Fruit fly (Drosophila melanogaster): ENCODE results near the gene CG17328.

- TF ChIP-seq CG8478 (optimal IDR thresholded peaks at IDR 0.05) = no peak
- TF ChIP-seq CTCF (optimal IDR thresholded peaks at IDR 0.05) = no peak
Observed at dm6 chr2L:16285692-16286359, 13.9 kb upstream of the CG17328 start.
